Fruit fly (Drosophila melanogaster) whole organism, embryonic: ENCODE data around the gene dock.

Experiments
- BEAF-32 ChIP-seq: fragments of 200-800 bp; sonication (Bioruptor generic); optimal IDR thresholded peaks from 3 replicates; lab custom pipeline; 2017; ENCODE audit warnings: missing biosample characterization, missing genetic modification characterization, mild to moderate bottlenecking, moderate library complexity, missing genetic modification reagents
- CG10209 ChIP-seq: fragments of 200-800 bp; sonication (Bioruptor generic); optimal IDR thresholded peaks from 3 replicates; lab custom pipeline; 2017; ENCODE audit warnings: missing biosample characterization, mild to moderate bottlenecking, missing genetic modification characterization, missing genetic modification reagents
- CG10979 ChIP-seq: fragments of 200-800 bp; sonication (Bioruptor generic); optimal IDR thresholded peaks from 2 replicates; lab custom pipeline; 2018; ENCODE audit warnings: missing biosample characterization, mild to moderate bottlenecking, missing genetic modification characterization, moderate library complexity
- CG11093 ChIP-seq: fragments of 200-800 bp; sonication (Bioruptor generic); IDR thresholded peaks from 3 replicates; pipeline ENCODE4 v1.3.6; 2022; ENCODE audit warnings: missing biosample characterization, missing genetic modification characterization
- CG12942 ChIP-seq: fragments of 200-800 bp; sonication (Bioruptor generic); optimal IDR thresholded peaks from 3 replicates; lab custom pipeline; 2016; ENCODE audit warnings: missing biosample characterization, missing genetic modification characterization
- CG13894 ChIP-seq: fragments of 200-800 bp; sonication (Bioruptor generic); optimal IDR thresholded peaks from 3 replicates; lab custom pipeline; 2018; ENCODE audit warnings: missing biosample characterization, mild to moderate bottlenecking, missing genetic modification characterization, moderate library complexity
- CG14860 ChIP-seq: fragments of 200-800 bp; sonication (Bioruptor generic); IDR thresholded peaks from 3 replicates; pipeline ENCODE4 v1.3.6; 2022; ENCODE audit warnings: missing biosample characterization, missing genetic modification characterization; ENCODE audit not compliant: partially characterized antibody
- CG15011 ChIP-seq: fragments of 200-800 bp; sonication (Bioruptor generic); optimal IDR thresholded peaks from 3 replicates; lab custom pipeline; 2018; ENCODE audit warnings: missing biosample characterization, mild to moderate bottlenecking, missing genetic modification characterization
- CG1529 ChIP-seq: fragments of 200-800 bp; sonication (Bioruptor generic); optimal IDR thresholded peaks from 3 replicates; lab custom pipeline; 2018; ENCODE audit warnings: missing biosample characterization, missing genetic modification characterization
- CG16779 ChIP-seq: fragments of 200-800 bp; sonication (Bioruptor generic); IDR thresholded peaks from 2 replicates; pipeline ENCODE4 v1.3.6; 2022; ENCODE audit warnings: missing biosample characterization, missing genetic modification characterization
- CG17359 ChIP-seq: fragments of 200-800 bp; sonication (Bioruptor generic); optimal IDR thresholded peaks from 3 replicates; lab custom pipeline; 2018; ENCODE audit warnings: missing biosample characterization, mild to moderate bottlenecking, missing genetic modification characterization, moderate library complexity
- CG17385 ChIP-seq: fragments of 200-800 bp; sonication (Bioruptor generic); optimal IDR thresholded peaks from 3 replicates; lab custom pipeline; 2018; ENCODE audit warnings: missing biosample characterization, mild to moderate bottlenecking, missing genetic modification characterization
- CG17912 ChIP-seq: fragments of 200-800 bp; sonication (Bioruptor generic); optimal IDR thresholded peaks from 2 replicates; lab custom pipeline; 2018; ENCODE audit warnings: missing biosample characterization, mild to moderate bottlenecking, missing genetic modification characterization
- CG31441 ChIP-seq: fragments of 200-800 bp; sonication (Bioruptor generic); IDR thresholded peaks from 2 replicates; pipeline ENCODE4 v1.3.6; 2022; ENCODE audit warnings: missing biosample characterization, missing genetic modification characterization
- CG3838 ChIP-seq: fragments of 200-800 bp; sonication (Bioruptor generic); optimal IDR thresholded peaks from 3 replicates; lab custom pipeline; 2016; ENCODE audit warnings: missing biosample characterization, missing genetic modification characterization
- CG7357 ChIP-seq: fragments of 200-800 bp; sonication (Bioruptor generic); IDR thresholded peaks from 3 replicates; pipeline ENCODE4 v1.3.6; 2022; ENCODE audit warnings: missing biosample characterization, missing genetic modification characterization
- CG8089 ChIP-seq: fragments of 200-800 bp; sonication (Bioruptor generic); optimal IDR thresholded peaks from 3 replicates; lab custom pipeline; 2016; ENCODE audit warnings: missing biosample characterization, missing genetic modification characterization
- CG9727 ChIP-seq: fragments of 200-800 bp; sonication (Bioruptor generic); optimal IDR thresholded peaks from 3 replicates; lab custom pipeline; 2017; ENCODE audit warnings: missing biosample characterization, mild to moderate bottlenecking, missing genetic modification characterization
- CG9797 ChIP-seq: fragments of 200-800 bp; sonication (Bioruptor generic); optimal IDR thresholded peaks from 3 replicates; lab custom pipeline; 2018; ENCODE audit warnings: missing biosample characterization, mild to moderate bottlenecking, missing genetic modification characterization
- Dip2 ChIP-seq: fragments of 200-800 bp; sonication (Bioruptor generic); IDR thresholded peaks from 2 replicates; pipeline ENCODE4 v1.3.6; 2022; ENCODE audit warnings: missing biosample characterization, missing genetic modification characterization
- Dip3 ChIP-seq: fragments of 200-800 bp; sonication (Bioruptor generic); optimal IDR thresholded peaks from 3 replicates; lab custom pipeline; 2016; ENCODE audit warnings: missing biosample characterization, missing genetic modification characterization
- Doc2 ChIP-seq: fragments of 200-800 bp; sonication (Bioruptor generic); IDR thresholded peaks from 2 replicates; pipeline ENCODE4 v1.3.6; 2022; ENCODE audit warnings: missing biosample characterization, missing genetic modification characterization
- Drgx ChIP-seq: fragments of 200-800 bp; sonication (Bioruptor generic); IDR thresholded peaks from 2 replicates; pipeline ENCODE4 v1.3.6; 2022; ENCODE audit warnings: missing biosample characterization, missing genetic modification characterization
- HHEX ChIP-seq: fragments of 200-800 bp; sonication (Bioruptor generic); optimal IDR thresholded peaks from 3 replicates; lab custom pipeline; 2017; ENCODE audit warnings: missing biosample characterization, mild to moderate bottlenecking, missing genetic modification characterization, missing genetic modification reagents
- HLH3B ChIP-seq: fragments of 200-800 bp; sonication (Bioruptor generic); IDR thresholded peaks from 2 replicates; pipeline ENCODE4 v1.3.6; 2022; ENCODE audit warnings: missing biosample characterization, missing genetic modification characterization
- HLH54F ChIP-seq: fragments of 200-800 bp; sonication (Bioruptor generic); optimal IDR thresholded peaks from 3 replicates; lab custom pipeline; 2016; ENCODE audit warnings: missing biosample characterization, missing genetic modification characterization
- HmgD ChIP-seq: fragments of 200-800 bp; sonication (Bioruptor generic); optimal IDR thresholded peaks from 3 replicates; lab custom pipeline; 2016; ENCODE audit warnings: missing biosample characterization, missing genetic modification characterization
- Lpt ChIP-seq: fragments of >200 bp; optimal IDR thresholded peaks from 2 replicates; lab custom pipeline; 2018; ENCODE audit warnings: missing biosample characterization, missing genetic modification characterization
- PHDP ChIP-seq: fragments of 200-800 bp; sonication (Bioruptor generic); optimal IDR thresholded peaks from 3 replicates; lab custom pipeline; 2018; ENCODE audit warnings: missing biosample characterization, mild to moderate bottlenecking, missing genetic modification characterization, moderate library complexity
- Sox102F ChIP-seq: fragments of 200-800 bp; sonication (Bioruptor generic); optimal IDR thresholded peaks from 2 replicates; lab custom pipeline; 2018; ENCODE audit warnings: missing biosample characterization, mild to moderate bottlenecking, missing genetic modification characterization, moderate library complexity
- ara ChIP-seq: fragments of 200-800 bp; sonication (Bioruptor generic); IDR thresholded peaks from 2 replicates; pipeline ENCODE4 v1.3.6; 2022; ENCODE audit warnings: missing biosample characterization, missing genetic modification characterization
- az2 ChIP-seq: fragments of 200-800 bp; sonication (Bioruptor generic); optimal IDR thresholded peaks from 3 replicates; lab custom pipeline; 2016; ENCODE audit warnings: missing biosample characterization, missing genetic modification characterization
- bowl ChIP-seq: fragments of 200-800 bp; sonication (Bioruptor generic); IDR thresholded peaks from 2 replicates; pipeline ENCODE4 v1.3.6; 2022; ENCODE audit warnings: missing biosample characterization, missing genetic modification characterization
- chinmo ChIP-seq: fragments of 200-800 bp; sonication (Bioruptor generic); IDR thresholded peaks from 4 replicates; pipeline ENCODE4 v1.3.6; 2022; ENCODE audit warnings: missing biosample characterization, missing genetic modification characterization; ENCODE audit not compliant: partially characterized antibody
- danr ChIP-seq: fragments of 200-800 bp; sonication (Bioruptor generic); IDR thresholded peaks from 2 replicates; pipeline ENCODE4 v1.3.6; 2022; ENCODE audit warnings: missing biosample characterization, missing genetic modification characterization
- dm ChIP-seq: fragments of 200-800 bp; sonication (Bioruptor generic); optimal IDR thresholded peaks from 3 replicates; lab custom pipeline; 2016; ENCODE audit warnings: missing biosample characterization, missing genetic modification characterization
- exex ChIP-seq: fragments of 200-800 bp; sonication (Bioruptor generic); optimal IDR thresholded peaks from 4 replicates; lab custom pipeline; 2018; ENCODE audit warnings: missing biosample characterization, mild to moderate bottlenecking, missing genetic modification characterization, moderate library complexity
- fd102C ChIP-seq: fragments of 200-800 bp; sonication (Bioruptor generic); optimal IDR thresholded peaks from 2 replicates; lab custom pipeline; 2018; ENCODE audit warnings: missing biosample characterization, mild to moderate bottlenecking, missing genetic modification characterization, moderate library complexity
- fd64A ChIP-seq: fragments of 200-800 bp; sonication (Bioruptor generic); optimal IDR thresholded peaks from 3 replicates; lab custom pipeline; 2018; ENCODE audit warnings: missing biosample characterization, mild to moderate bottlenecking, missing genetic modification characterization
- gt ChIP-seq: fragments of 200-800 bp; sonication (Bioruptor generic); IDR thresholded peaks from 2 replicates; pipeline ENCODE4 v1.3.6; 2022; ENCODE audit warnings: missing biosample characterization, missing genetic modification characterization
- lola ChIP-seq, 3 experiments: fragments of >200 bp in 2 of 3; fragments of 200-800 bp in 1 of 3; sonication (Bioruptor generic) in 1 of 3; optimal IDR thresholded peaks; 2 replicates each; lab custom pipeline; 2017 to 2019; ENCODE audit warnings: missing biosample characterization in 3 of 3, missing genetic modification characterization in 3 of 3, mild to moderate bottlenecking in 1 of 3, moderate library complexity in 1 of 3
- nom ChIP-seq: fragments of 200-800 bp; sonication (Bioruptor generic); optimal IDR thresholded peaks from 2 replicates; lab custom pipeline; 2017; ENCODE audit warnings: missing biosample characterization, missing genetic modification characterization, mild to moderate bottlenecking, moderate library complexity, missing genetic modification reagents
- pum ChIP-seq: fragments of 200-800 bp; sonication (Bioruptor generic); optimal IDR thresholded peaks from 2 replicates; lab custom pipeline; 2016; ENCODE audit warnings: missing biosample characterization, missing genetic modification characterization
- row ChIP-seq: fragments of 200-800 bp; sonication (Bioruptor generic); IDR thresholded peaks from 3 replicates; pipeline ENCODE4 v1.3.6; 2022; ENCODE audit warnings: missing biosample characterization, missing genetic modification characterization
- run ChIP-seq: fragments of 200-800 bp; sonication (Bioruptor generic); optimal IDR thresholded peaks from 3 replicates; lab custom pipeline; 2018; ENCODE audit warnings: missing biosample characterization, mild to moderate bottlenecking, missing genetic modification characterization
- salm ChIP-seq: fragments of 200-800 bp; sonication (Bioruptor generic); optimal IDR thresholded peaks from 2 replicates; lab custom pipeline; 2018; ENCODE audit warnings: missing biosample characterization, mild to moderate bottlenecking, missing genetic modification characterization
- sr ChIP-seq: fragments of 200-800 bp; sonication (Bioruptor generic); IDR thresholded peaks from 3 replicates; pipeline ENCODE4 v1.3.6; 2022; ENCODE audit warnings: missing biosample characterization, missing genetic modification characterization
- tgo ChIP-seq: fragments of 200-800 bp; sonication (Bioruptor generic); IDR thresholded peaks from 3 replicates; pipeline ENCODE4 v1.3.6; 2022; ENCODE audit warnings: missing biosample characterization, missing genetic modification characterization
- yki ChIP-seq: fragments of >200 bp; optimal IDR thresholded peaks from 3 replicates; lab custom pipeline; 2018

dock gene

dm6 chr2L:856690-857488, 31.1 kb downstream of the dock start (continued):
- TF ChIP-seq lola (GFP tag; optimal IDR thresholded peaks at IDR 0.05; lab: Kevin White, UChicago), result peak in 1 of 3 experiments; percentile 75
- TF ChIP-seq Lpt (GFP tag; lab: Kevin White, UChicago), result no peak
- TF ChIP-seq CG1529, result peak; percentile 83
- peak; percentile 35 for TF ChIP-seq dm (GFP tag; lab: Kevin White, UChicago)
- peak; percentile 84 for TF ChIP-seq CG10979 (tag; lab: Kevin White, UChicago)
- no peak for TF ChIP-seq BEAF-32 (GFP tag; lab: Kevin White, UChicago)
- no peak for TF ChIP-seq CG14860 (GFP tag; lab: Robert Waterston, UW)
- TF ChIP-seq az2, result peak; percentile 73
- TF ChIP-seq CG17912, result no peak
- TF ChIP-seq ara (GFP tag; lab: Robert Waterston, UW), result peak; percentile 93
- TF ChIP-seq CG13894 (tag; lab: Kevin White, UChicago), result no peak
- TF ChIP-seq CG16779 (GFP tag; lab: Robert Waterston, UW), result 0 out of 2 replicates have a peak, but pooled peaks have one; percentile 47
- peak; percentile 44 for TF ChIP-seq CG8089 (GFP tag; lab: Kevin White, UChicago)
- TF ChIP-seq CG12942, result peak; percentile 47
- TF ChIP-seq fd64A (GFP tag; lab: Kevin White, UChicago), result peak; percentile 55
- TF ChIP-seq Drgx (GFP tag; lab: Robert Waterston, UW), result peak; percentile 49
- TF ChIP-seq Dip3 (GFP tag; lab: Kevin White, UChicago), result peak; percentile 7
- peak; percentile 82 for TF ChIP-seq HHEX (GFP tag; lab: Kevin White, UChicago)
- peak; percentile 83; the same call in 2 of the 3 replicates for TF ChIP-seq CG11093 (GFP tag; lab: Robert Waterston, UW)
- peak; percentile 60 for TF ChIP-seq CG15011 (GFP tag; lab: Kevin White, UChicago)
- peak; percentile 79 for TF ChIP-seq tgo (GFP tag; lab: Robert Waterston, UW)
- TF ChIP-seq pum (GFP tag; lab: Kevin White, UChicago), result peak; percentile 78
- no peak for TF ChIP-seq Dip2 (GFP tag; lab: Robert Waterston, UW)
- TF ChIP-seq sr (GFP tag; lab: Robert Waterston, UW), result peak; percentile 66; the same call in 2 of the 3 replicates
- TF ChIP-seq Doc2 (GFP tag; lab: Robert Waterston, UW), result no peak
- TF ChIP-seq bowl (GFP tag; lab: Robert Waterston, UW), result 0 out of 2 replicates have a peak, but pooled peaks have one; percentile 45
- TF ChIP-seq CG3838 (GFP tag; lab: Kevin White, UChicago), result no peak
- peak; percentile 46 for TF ChIP-seq exex
- peak; percentile 53 for TF ChIP-seq PHDP (tag; lab: Kevin White, UChicago)
- TF ChIP-seq row, result peak; percentile 84
- TF ChIP-seq HLH54F (GFP tag; lab: Kevin White, UChicago), result peak; percentile 38
- no peak for TF ChIP-seq yki
- peak; percentile 67 for TF ChIP-seq CG17385 (GFP tag; lab: Kevin White, UChicago)
- no peak for TF ChIP-seq chinmo (GFP tag; lab: Robert Waterston, UW)
- peak; percentile 80 for TF ChIP-seq Sox102F (GFP tag; lab: Kevin White, UChicago)
- peak; percentile 66 for TF ChIP-seq CG9727 (GFP tag; lab: Kevin White, UChicago)
- TF ChIP-seq HmgD (GFP tag; lab: Kevin White, UChicago), result peak; percentile 23
- peak; percentile 55 for TF ChIP-seq salm (tag; lab: Kevin White, UChicago)
- peak; percentile 89 for TF ChIP-seq CG17359 (tag; lab: Kevin White, UChicago)
- peak; percentile 42; the same call in 1 of the 3 replicates for TF ChIP-seq CG7357 (GFP tag; lab: Robert Waterston, UW)
- TF ChIP-seq HLH3B (GFP tag; lab: Robert Waterston, UW), result peak; percentile 90
- TF ChIP-seq CG9797 (GFP tag; lab: Kevin White, UChicago), result peak; percentile 6
- TF ChIP-seq nom (GFP tag; lab: Kevin White, UChicago), result no peak
- TF ChIP-seq gt (GFP tag; lab: Robert Waterston, UW), result peak; percentile 68
- TF ChIP-seq run, result no peak
- TF ChIP-seq CG10209 (GFP tag; lab: Kevin White, UChicago), result peak; percentile 80
- no peak for TF ChIP-seq fd102C (GFP tag; lab: Kevin White, UChicago)
- peak; percentile 65 for TF ChIP-seq CG31441
- peak; percentile 78; the same call in 1 of the 2 replicates for TF ChIP-seq danr (GFP tag; lab: Robert Waterston, UW)
